Worm (Caenorhabditis elegans) whole organism, L2 larva: ENCODE results near the gene hsp-6.

ENCODE experiments used
- aly-2 ChIP-seq: fragments of 150-350 bp; optimal IDR thresholded peaks from 2 replicates; lab custom pipeline; 2014; ENCODE audit warnings: missing biosample characterization, missing genetic modification characterization
- ama-1 ChIP-seq: fragments of 150-350 bp; optimal IDR thresholded peaks from 2 replicates; lab custom pipeline; 2018; ENCODE audit warnings: inconsistent platforms
- blmp-1 ChIP-seq: sonication (generic microtip); optimal IDR thresholded peaks from 2 replicates; lab custom pipeline; 2017; ENCODE audit warnings: missing genetic modification characterization, mild to moderate bottlenecking, missing compliant biosample characterization, antibody characterized with exemption, moderate library complexity; ENCODE audit not compliant: insufficient read depth
- ceh-82 ChIP-seq: fragments of 150-350 bp; optimal IDR thresholded peaks from 2 replicates; lab custom pipeline; 2014; ENCODE audit warnings: missing biosample characterization, missing genetic modification characterization
- dmd-4 ChIP-seq: sonication (generic microtip); optimal IDR thresholded peaks from 2 replicates; lab custom pipeline; 2017; ENCODE audit warnings: missing biosample characterization, missing genetic modification characterization
- fos-1 ChIP-seq: fragments of 150-350 bp; optimal IDR thresholded peaks from 2 replicates; lab custom pipeline; 2014; ENCODE audit warnings: missing biosample characterization, missing genetic modification characterization
- lin-13 ChIP-seq: fragments of 150-350 bp; optimal IDR thresholded peaks from 2 replicates; lab custom pipeline; 2014; ENCODE audit warnings: missing biosample characterization, missing genetic modification reagents, missing genetic modification characterization
- mdl-1 ChIP-seq, 2 experiments: fragments of 150-350 bp in 1 of 2; sonication (generic microtip) in 1 of 2; optimal IDR thresholded peaks; 2 replicates each; lab custom pipeline; 2017; ENCODE audit warnings: missing biosample characterization in 2 of 2, missing genetic modification characterization in 2 of 2
- nhr-237 ChIP-seq: fragments of 150-350 bp; optimal IDR thresholded peaks from 2 replicates; lab custom pipeline; 2014; ENCODE audit warnings: missing biosample characterization, missing genetic modification characterization
- sma-3 ChIP-seq: sonication (generic microtip); optimal IDR thresholded peaks from 2 replicates; lab custom pipeline; 2016; ENCODE audit warnings: missing genetic modification reagents, missing genetic modification characterization, missing compliant biosample characterization
- snpc-4 ChIP-seq: fragments of 150-350 bp; optimal IDR thresholded peaks from 2 replicates; lab custom pipeline; 2014; ENCODE audit warnings: missing biosample characterization, missing genetic modification characterization
- zag-1 ChIP-seq: fragments of 150-350 bp; optimal IDR thresholded peaks from 2 replicates; lab custom pipeline; 2014; ENCODE audit warnings: missing biosample characterization, missing genetic modification characterization
- ztf-11 ChIP-seq: sonication (generic microtip); optimal IDR thresholded peaks from 2 replicates; lab custom pipeline; 2017; ENCODE audit warnings: missing biosample characterization, missing genetic modification characterization
- ztf-4 ChIP-seq: fragments of 150-350 bp; optimal IDR thresholded peaks from 2 replicates; lab custom pipeline; 2014; ENCODE audit warnings: missing biosample characterization, missing genetic modification characterization

- TF ChIP-seq ztf-4 (tag; lab: Kevin White, UChicago) (no peak), ceh-82 (tag; lab: Kevin White, UChicago) (no peak), blmp-1 (no peak), nhr-237 (no peak), mdl-1 (tag; optimal IDR thresholded peaks at IDR 0.05; lab: Kevin White, UChicago) (no peak), aly-2 (tag; lab: Kevin White, UChicago) (no peak), ztf-11 (no peak), ama-1 (lab: Kevin White, UChicago) (no peak), fos-1 (tag; lab: Kevin White, UChicago) (no peak), snpc-4 (tag; lab: Kevin White, UChicago) (no peak), dmd-4 (tag; lab: Kevin White, UChicago) (no peak), lin-13 (no peak), zag-1 (tag; lab: Kevin White, UChicago) (no peak), sma-3 (no peak)
Measured at ce11 chrV:4777388-4777986, 49.1 kb downstream of the hsp-6 start, which contains the start of gene C18G1.1.
